Fruit fly (Drosophila melanogaster) whole organism, pupa: ENCODE measurements around the gene Rbp.

Experiments
- CG10348 ChIP-seq: fragments of 200-800 bp; sonication (Bioruptor generic); IDR thresholded peaks from 2 replicates; pipeline ENCODE4 v1.3.6; 2022; ENCODE audit warnings: missing biosample characterization, missing genetic modification characterization
- CG12605 ChIP-seq: fragments of 200-800 bp; sonication (Bioruptor generic); IDR thresholded peaks from 2 replicates; pipeline ENCODE4 v1.3.6; 2022; ENCODE audit warnings: missing biosample characterization, missing genetic modification characterization
- CG14655 ChIP-seq: fragments of 200-800 bp; sonication (Bioruptor generic); optimal IDR thresholded peaks from 3 replicates; lab custom pipeline; 2017; ENCODE audit warnings: mild to moderate bottlenecking, missing biosample characterization, missing genetic modification reagents, missing genetic modification characterization
- CG15710 ChIP-seq: fragments of 200-800 bp; sonication (Bioruptor generic); optimal IDR thresholded peaks from 2 replicates; lab custom pipeline; 2018; ENCODE audit warnings: missing biosample characterization, mild to moderate bottlenecking, missing genetic modification characterization, moderate library complexity
- CG17806 ChIP-seq: fragments of 200-800 bp; sonication (Bioruptor generic); optimal IDR thresholded peaks from 2 replicates; lab custom pipeline; 2018; ENCODE audit warnings: missing biosample characterization, mild to moderate bottlenecking, missing genetic modification characterization, moderate library complexity
- CG34367 ChIP-seq: fragments of 200-800 bp; sonication (Bioruptor generic); optimal IDR thresholded peaks from 2 replicates; lab custom pipeline; 2018; ENCODE audit warnings: missing biosample characterization, mild to moderate bottlenecking, missing genetic modification characterization
- CG8159 ChIP-seq: fragments of 200-800 bp; sonication (Bioruptor generic); optimal IDR thresholded peaks from 3 replicates; lab custom pipeline; 2018; ENCODE audit warnings: missing biosample characterization, mild to moderate bottlenecking, missing genetic modification characterization, moderate library complexity
- EcR ChIP-seq: fragments of 200-800 bp; sonication (Bioruptor generic); optimal IDR thresholded peaks from 3 replicates; lab custom pipeline; 2019; ENCODE audit warnings: missing biosample characterization, missing genetic modification characterization, mild to moderate bottlenecking, moderate library complexity, missing genetic modification reagents
- Pif1B ChIP-seq: fragments of 200-800 bp; sonication (Bioruptor generic); optimal IDR thresholded peaks from 3 replicates; lab custom pipeline; 2016; ENCODE audit warnings: missing biosample characterization, missing genetic modification characterization
- Snoo ChIP-seq: fragments of 200-800 bp; sonication (Bioruptor generic); optimal IDR thresholded peaks from 3 replicates; lab custom pipeline; 2017; ENCODE audit warnings: missing biosample characterization, mild to moderate bottlenecking, missing genetic modification characterization, inconsistent platforms
- fd96Ca ChIP-seq: fragments of 200-800 bp; sonication (Bioruptor generic); IDR thresholded peaks from 3 replicates; pipeline ENCODE4 v1.3.6; 2022; ENCODE audit warnings: missing biosample characterization, missing genetic modification characterization

- TF ChIP-seq CG14655 (GFP tag; lab: Kevin White, UChicago) (no peak), Snoo (tag; lab: Kevin White, UChicago) (no peak), EcR (GFP tag; lab: Kevin White, UChicago) (no peak), CG8159 (tag; lab: Kevin White, UChicago) (no peak), CG12605 (no peak), fd96Ca (GFP tag; lab: Robert Waterston, UW) (no peak), CG15710 (tag; lab: Kevin White, UChicago) (no peak), Pif1B (GFP tag; lab: Kevin White, UChicago) (no peak), CG10348 (GFP tag; lab: Robert Waterston, UW) (no peak), CG17806 (tag; lab: Kevin White, UChicago) (no peak), CG34367 (tag; lab: Kevin White, UChicago) (no peak)
These were observed 35.3 kb upstream of the Rbp start for dm6 chr3R:15339111-15339510.
